Worm (Caenorhabditis elegans) whole organism, young adult: ENCODE data around the gene slo-2.

Experiments used
- Y53G8AR.9 ChIP-seq: fragments of 200-800 bp; sonication (Bioruptor generic); conservative IDR thresholded peaks from 2 replicates; pipeline ENCODE4 v1.3.6; 2022; ENCODE audit warnings: missing genetic modification reagents, missing genetic modification characterization, missing compliant biosample characterization
- hlh-12 ChIP-seq: sonication (generic microtip); optimal IDR thresholded peaks from 2 replicates; lab custom pipeline; 2016; ENCODE audit warnings: missing genetic modification characterization, missing compliant biosample characterization
- unc-62 ChIP-seq: fragments of 150-350 bp; optimal IDR thresholded peaks from 2 replicates; lab custom pipeline; 2014; ENCODE audit warnings: missing biosample characterization, missing genetic modification reagents, missing genetic modification characterization

DNA sequence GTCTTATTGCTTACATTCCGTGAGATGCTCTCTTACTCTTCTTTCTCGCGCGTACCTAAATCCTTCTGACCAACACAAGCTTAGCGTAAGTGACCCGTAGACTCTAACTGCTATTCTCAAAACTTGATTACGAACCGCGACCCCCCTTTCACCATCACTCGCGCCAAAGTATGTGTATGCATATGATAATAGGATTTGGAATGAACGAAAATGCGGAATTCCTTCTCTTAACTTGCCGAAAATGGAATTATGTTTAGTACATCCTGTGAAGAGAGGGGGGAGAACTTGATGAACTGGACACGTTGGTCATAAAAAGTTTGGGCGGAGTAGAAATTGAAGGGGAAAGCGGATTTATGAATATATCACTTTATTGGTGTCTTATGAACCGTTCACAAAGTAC is 18.8 kb downstream of the slo-2 start:
- TF ChIP-seq Y53G8AR.9 (GFP tag; lab: Robert Waterston, UW) (no peak), unc-62 (no peak), hlh-12 (tag; lab: Kevin White, UChicago) (no peak)
